Worm (Caenorhabditis elegans): ENCODE results near the gene M176.9.
"Not testable (repeated sequence)": the region's sequence is repeated elsewhere in the genome, so short reads cannot be mapped to it uniquely, and the experiment has no call there.

M176.9 gene

ce11 chrII:9411497-9411896, at the start of gene M176.9:
Gene M176.9, minus strand, starts transcription at chrII:9411597.
- no peak for TF ChIP-seq pes-1 (GFP tag; IDR thresholded peaks at IDR 0.05)
- TF ChIP-seq flt-1 (GFP tag; IDR thresholded peaks at IDR 0.05) = no peak
- TF ChIP-seq B0310.2 (tag; optimal IDR thresholded peaks at IDR 0.05) = no peak
- TF ChIP-seq hmbx-1 (tag; optimal IDR thresholded peaks at IDR 0.05) = no peak
- TF ChIP-seq aly-1 (tag; optimal IDR thresholded peaks at IDR 0.05) = no peak
- TF ChIP-seq hmg-4 (GFP tag; optimal IDR thresholded peaks at IDR 0.05) = no peak

- not testable (repeated sequence) for TF ChIP-seq tbx-11 (GFP tag; IDR thresholded peaks at IDR 0.05); F13C5.2 (tag; optimal IDR thresholded peaks at IDR 0.05); tra-4 (tag; optimal IDR thresholded peaks at IDR 0.05)
Measured at ce11 chrII:9459462-9459861, 48.1 kb upstream of the M176.9 start, which contains the start of gene R09D1.14. Gene R09D1.14, minus strand, starts transcription at chrII:9459562.

ce11 chrII:9454304-9454703, 42.9 kb upstream of the M176.9 start, which contains the start of gene chil-19:
Gene chil-19, minus strand, starts transcription at chrII:9454404.
- TF ChIP-seq sea-1 (GFP tag; conservative IDR thresholded peaks at IDR 0.05) (no peak), ama-1 (optimal IDR thresholded peaks at IDR 0.05) (no peak), B0310.2 (tag; optimal IDR thresholded peaks at IDR 0.05) (no peak), aly-1 (tag; optimal IDR thresholded peaks at IDR 0.05) (no peak)

ce11 chrII:9452172-9452571, 40.8 kb upstream of the M176.9 start, which contains the start of gene R09D1.12:
Gene R09D1.12, minus strand, starts transcription at chrII:9452272.
- not testable (repeated sequence) for TF ChIP-seq pes-1 (GFP tag; IDR thresholded peaks at IDR 0.05); ets-7 (tag; optimal IDR thresholded peaks at IDR 0.05); tbx-11 (GFP tag; IDR thresholded peaks at IDR 0.05)

- TF ChIP-seq hmg-4 (GFP tag; optimal IDR thresholded peaks at IDR 0.05) (no peak), hmbx-1 (tag; optimal IDR thresholded peaks at IDR 0.05) (no peak), B0310.2 (tag; optimal IDR thresholded peaks at IDR 0.05) (no peak), ama-1 (optimal IDR thresholded peaks at IDR 0.05) (no peak), tbx-11 (GFP tag; IDR thresholded peaks at IDR 0.05) (no peak), flt-1 (GFP tag; IDR thresholded peaks at IDR 0.05) (no peak), pes-1 (GFP tag; IDR thresholded peaks at IDR 0.05) (no peak), ceh-36 (tag; optimal IDR thresholded peaks at IDR 0.05) (no peak), hnd-1 (tag; optimal IDR thresholded peaks at IDR 0.05) (no peak), sea-1 (GFP tag; conservative IDR thresholded peaks at IDR 0.05) (no peak), ceh-13 (GFP tag; optimal IDR thresholded peaks at IDR 0.05) (no peak), ets-7 (tag; optimal IDR thresholded peaks at IDR 0.05) (no peak), scrt-1 (GFP tag; IDR thresholded peaks at IDR 0.05) (no peak)
Measured at ce11 chrII:9447965-9448364, 36.6 kb upstream of the M176.9 start, which contains the start of gene chil-18. Gene chil-18, plus strand, starts transcription at chrII:9448265.

- TF ChIP-seq hmg-4 (GFP tag; optimal IDR thresholded peaks at IDR 0.05) (no peak), pes-1 (GFP tag; IDR thresholded peaks at IDR 0.05) (no peak), flt-1 (GFP tag; IDR thresholded peaks at IDR 0.05) (no peak), sea-1 (GFP tag; conservative IDR thresholded peaks at IDR 0.05) (no peak), hmbx-1 (tag; optimal IDR thresholded peaks at IDR 0.05) (no peak), tbx-11 (GFP tag; IDR thresholded peaks at IDR 0.05) (no peak), tbx-37 (GFP tag; conservative IDR thresholded peaks at IDR 0.05) (no peak), B0310.2 (tag; optimal IDR thresholded peaks at IDR 0.05) (no peak), tra-4 (tag; optimal IDR thresholded peaks at IDR 0.05) (no peak), ceh-36 (tag; optimal IDR thresholded peaks at IDR 0.05) (no peak), ceh-13 (GFP tag; optimal IDR thresholded peaks at IDR 0.05) (no peak), F13C5.2 (tag; optimal IDR thresholded peaks at IDR 0.05) (no peak), scrt-1 (GFP tag; IDR thresholded peaks at IDR 0.05) (no peak), aly-1 (tag; optimal IDR thresholded peaks at IDR 0.05) (no peak), ets-7 (tag; optimal IDR thresholded peaks at IDR 0.05) (no peak)
Measured at ce11 chrII:9445368-9445767, 34.0 kb upstream of the M176.9 start, which contains the start of gene R09D1.13. Gene R09D1.13, minus strand, starts transcription at chrII:9445468.

- no peak for TF ChIP-seq scrt-1 (GFP tag; IDR thresholded peaks at IDR 0.05)
- TF ChIP-seq B0310.2 (tag; optimal IDR thresholded peaks at IDR 0.05) = no peak
- no peak for TF ChIP-seq tbx-37 (GFP tag; conservative IDR thresholded peaks at IDR 0.05)
- TF ChIP-seq ceh-36 (tag; optimal IDR thresholded peaks at IDR 0.05) = no peak
- no peak for TF ChIP-seq aly-1 (tag; optimal IDR thresholded peaks at IDR 0.05)
- TF ChIP-seq F13C5.2 (tag; optimal IDR thresholded peaks at IDR 0.05) = no peak
- no peak for TF ChIP-seq flt-1 (GFP tag; IDR thresholded peaks at IDR 0.05)
- no peak for TF ChIP-seq pes-1 (GFP tag; IDR thresholded peaks at IDR 0.05)
- no peak for TF ChIP-seq ets-7 (tag; optimal IDR thresholded peaks at IDR 0.05)
- TF ChIP-seq hmg-4 (GFP tag; optimal IDR thresholded peaks at IDR 0.05) = no peak
- TF ChIP-seq tra-4 (tag; optimal IDR thresholded peaks at IDR 0.05) = no peak
Measured at ce11 chrII:9443522-9443921, 32.1 kb upstream of the M176.9 start, which contains the start of gene chil-15. Gene chil-15, minus strand, starts transcription at chrII:9443622.

- no peak for TF ChIP-seq hnd-1 (tag; optimal IDR thresholded peaks at IDR 0.05)
- TF ChIP-seq hmbx-1 (tag; optimal IDR thresholded peaks at IDR 0.05) = no peak
- TF ChIP-seq flt-1 (GFP tag; IDR thresholded peaks at IDR 0.05) = no peak
- TF ChIP-seq tbx-11 (GFP tag; IDR thresholded peaks at IDR 0.05) = no peak
- no peak for TF ChIP-seq ets-7 (tag; optimal IDR thresholded peaks at IDR 0.05)
- TF ChIP-seq sea-1 (GFP tag; conservative IDR thresholded peaks at IDR 0.05) = no peak
- TF ChIP-seq tbx-37 (GFP tag; conservative IDR thresholded peaks at IDR 0.05) = no peak
- no peak for TF ChIP-seq tra-4 (tag; optimal IDR thresholded peaks at IDR 0.05)
Measured at ce11 chrII:9441838-9442237, 30.4 kb upstream of the M176.9 start, which contains the start of gene chil-16. Gene chil-16, minus strand, starts transcription at chrII:9441938.

ce11 chrII:9440060-9440459, 28.7 kb upstream of the M176.9 start, which contains the start of gene chil-17:
Gene chil-17, minus strand, starts transcription at chrII:9440160.
- TF ChIP-seq hmg-4 (GFP tag; optimal IDR thresholded peaks at IDR 0.05) (no peak), ceh-13 (GFP tag; optimal IDR thresholded peaks at IDR 0.05) (no peak), ceh-36 (tag; optimal IDR thresholded peaks at IDR 0.05) (no peak)
